Fruit fly (Drosophila melanogaster): Measurements from ENCODE around the gene CG13998.
A peak's percentile ranks its signal among the peaks of the same experiment; 100 is the strongest.

CG13998 gene

DNA sequence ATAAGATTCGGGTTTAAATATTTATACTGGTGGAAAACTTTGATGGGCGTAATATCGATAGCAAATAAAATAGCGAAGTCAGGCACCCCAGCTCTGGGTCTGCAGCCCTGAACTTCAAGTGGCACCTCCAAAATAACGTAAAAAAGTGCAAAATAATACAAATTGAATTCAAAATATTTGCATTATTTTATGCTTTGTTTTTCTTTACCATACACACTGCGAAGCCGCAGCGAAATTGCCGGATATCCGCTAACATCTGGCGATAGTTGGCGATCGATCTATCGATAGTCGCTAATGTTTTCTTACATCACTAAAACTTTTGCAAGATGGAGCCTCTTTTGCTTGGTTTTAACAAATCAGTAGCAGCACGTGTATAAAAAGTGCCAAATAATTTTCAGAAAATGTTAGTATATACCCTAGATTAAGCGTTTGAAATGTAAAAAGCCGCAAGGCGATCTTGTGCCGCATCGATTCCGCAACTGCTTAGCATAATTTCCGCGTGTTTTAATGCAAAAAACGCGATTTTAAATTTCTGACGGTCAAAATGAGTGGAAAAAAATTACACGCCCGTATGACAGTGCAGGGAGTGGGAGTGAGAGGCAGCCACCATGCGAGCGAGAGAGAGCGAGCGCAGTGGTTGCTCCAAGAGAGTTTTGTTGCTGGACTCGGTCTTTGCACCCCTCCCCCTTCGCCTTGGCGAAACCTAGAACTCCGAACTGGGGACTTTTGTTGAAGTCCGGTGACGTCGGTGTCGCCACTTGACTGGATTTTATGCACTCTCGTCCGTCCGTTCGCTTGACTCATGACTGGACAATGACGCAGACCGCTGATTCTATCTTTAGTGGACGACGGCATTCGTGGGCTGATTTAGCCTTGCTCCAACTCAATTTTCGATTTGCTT is 25.1 kb upstream of the CG13998 start, which contains the start of gene eIF4A (continued):
- TF ChIP-seq repo (GFP tag; optimal IDR thresholded peaks at IDR 0.05) (peak; percentile 5), Doc3 (GFP tag; IDR thresholded peaks at IDR 0.05; ENCODE audit: partially characterized antibody) (no peak), danr (GFP tag; IDR thresholded peaks at IDR 0.05) (no peak), twi (tag; optimal IDR thresholded peaks at IDR 0.05) (peak; percentile 45), CG7556 (GFP tag; optimal IDR thresholded peaks at IDR 0.05) (no peak), CG9437 (GFP tag; optimal IDR thresholded peaks at IDR 0.05) (peak; percentile 89), CG16863 (GFP tag; optimal IDR thresholded peaks at IDR 0.05) (no peak), al (GFP tag; IDR thresholded peaks at IDR 0.05) (no peak), schlank (tag; optimal IDR thresholded peaks at IDR 0.05) (peak; percentile 19), Meics (GFP tag; optimal IDR thresholded peaks at IDR 0.05) (peak; percentile 15), da (GFP tag; optimal IDR thresholded peaks at IDR 0.05) (no peak), CG17568 (GFP tag; optimal IDR thresholded peaks at IDR 0.05) (peak; percentile 47), amos (GFP tag; IDR thresholded peaks at IDR 0.05; ENCODE audit: partially characterized antibody) (no peak), cwo (GFP tag; optimal IDR thresholded peaks at IDR 0.05) (peak; percentile 89), CG2678 (tag; optimal IDR thresholded peaks at IDR 0.05) (peak; percentile 15), Asciz (GFP tag; optimal IDR thresholded peaks at IDR 0.05) (peak; percentile 23), fd102C (GFP tag; optimal IDR thresholded peaks at IDR 0.05) (no peak), CG11504 (tag; optimal IDR thresholded peaks at IDR 0.05) (peak; percentile 13), Six4 (GFP tag; optimal IDR thresholded peaks at IDR 0.05) (no peak), Sin3A (optimal IDR thresholded peaks at IDR 0.05) (peak; percentile 96), yki (optimal IDR thresholded peaks at IDR 0.05) (peak; percentile 61), Spps (tag; optimal IDR thresholded peaks at IDR 0.05) (peak; percentile 11), Pdp1 (GFP tag; optimal IDR thresholded peaks at IDR 0.05) (peak in 1 of 2 experiments; percentile 40), Bgb (GFP tag; IDR thresholded peaks at IDR 0.05; ENCODE audit: partially characterized antibody) (no peak), CG1603 (tag; optimal IDR thresholded peaks at IDR 0.05) (peak; percentile 66), Ets97D (GFP tag; optimal IDR thresholded peaks at IDR 0.05) (peak; percentile 96), CG4854 (GFP tag; optimal IDR thresholded peaks at IDR 0.05) (no peak), phol (tag; optimal IDR thresholded peaks at IDR 0.05) (peak; percentile 99), CG7928 (GFP tag; optimal IDR thresholded peaks at IDR 0.05) (peak; percentile 96), lab (GFP tag; optimal IDR thresholded peaks at IDR 0.05) (peak; percentile 18), Hmx (GFP tag; optimal IDR thresholded peaks at IDR 0.05) (no peak), chif (GFP tag; optimal IDR thresholded peaks at IDR 0.05) (peak in 1 of 2 experiments; percentile 29), hkb (optimal IDR thresholded peaks at IDR 0.05) (peak; percentile 41), hkb (GFP tag; IDR thresholded peaks at IDR 0.05) (no peak), Trl (optimal IDR thresholded peaks at IDR 0.05) (peak; percentile 84 to 90), Trl (GFP tag; optimal IDR thresholded peaks at IDR 0.05) (no peak), YL-1 (GFP tag; optimal IDR thresholded peaks at IDR 0.05) (peak; percentile 24), CG34224 (GFP tag; IDR thresholded peaks at IDR 0.05; ENCODE audit: partially characterized antibody) (no peak), gcm (GFP tag; optimal IDR thresholded peaks at IDR 0.05) (peak; percentile 75), exex (tag; optimal IDR thresholded peaks at IDR 0.05) (no peak), Max (GFP tag; optimal IDR thresholded peaks at IDR 0.05) (peak; percentile 50), CG10267 (tag; optimal IDR thresholded peaks at IDR 0.05) (peak; percentile 38), sqz (GFP tag; optimal IDR thresholded peaks at IDR 0.05) (peak; percentile 75), toy (GFP tag; IDR thresholded peaks at IDR 0.05) (no peak), sima (GFP tag; optimal IDR thresholded peaks at IDR 0.05) (no peak), Dek (tag; optimal IDR thresholded peaks at IDR 0.05) (no peak), trem (tag; optimal IDR thresholded peaks at IDR 0.05) (peak; percentile 57), BEAF-32 (GFP tag; optimal IDR thresholded peaks at IDR 0.05) (peak; percentile 96), CG14014 (GFP tag; IDR thresholded peaks at IDR 0.05) (no peak)

Data from whole organism, embryonic.